Fruit fly (Drosophila melanogaster) whole organism, wandering third instar larva: ENCODE measurements around the gene nom.

Source experiments
- CG32264 ChIP-seq: fragments of 200-800 bp; sonication (Bioruptor generic); optimal IDR thresholded peaks from 2 replicates; lab custom pipeline; 2016; ENCODE audit warnings: missing biosample characterization, missing genetic modification characterization
- Hnf4 ChIP-seq: fragments of 200-800 bp; sonication (Bioruptor generic); optimal IDR thresholded peaks from 2 replicates; lab custom pipeline; 2016; ENCODE audit warnings: missing biosample characterization, mild to moderate bottlenecking, missing genetic modification characterization
- OdsH ChIP-seq: fragments of 200-800 bp; sonication (Bioruptor generic); optimal IDR thresholded peaks from 2 replicates; lab custom pipeline; 2016; ENCODE audit warnings: missing biosample characterization, mild to moderate bottlenecking, missing genetic modification characterization
- dmrt93B ChIP-seq: fragments of 200-800 bp; sonication (Bioruptor generic); optimal IDR thresholded peaks from 2 replicates; lab custom pipeline; 2018; ENCODE audit warnings: missing biosample characterization, mild to moderate bottlenecking, missing genetic modification characterization
- foxo ChIP-seq, 2 experiments: fragments of 200-800 bp; sonication (Bioruptor generic); optimal IDR thresholded peaks; 2 replicates in 1 of 2; 3 replicates in 1 of 2; lab custom pipeline; 2016 to 2017; ENCODE audit warnings: missing biosample characterization in 2 of 2, missing genetic modification characterization in 2 of 2
- h ChIP-seq: fragments of 200-800 bp; sonication (Bioruptor generic); optimal IDR thresholded peaks from 3 replicates; lab custom pipeline; 2016; ENCODE audit warnings: missing biosample characterization, mild to moderate bottlenecking, missing genetic modification characterization
- lola ChIP-seq: fragments of >200 bp; optimal IDR thresholded peaks from 2 replicates; lab custom pipeline; 2017; ENCODE audit warnings: missing biosample characterization, missing genetic modification characterization
- sv ChIP-seq: fragments of 200-800 bp; sonication (Bioruptor generic); optimal IDR thresholded peaks from 3 replicates; lab custom pipeline; 2016; ENCODE audit warnings: missing biosample characterization, missing genetic modification characterization

DNA sequence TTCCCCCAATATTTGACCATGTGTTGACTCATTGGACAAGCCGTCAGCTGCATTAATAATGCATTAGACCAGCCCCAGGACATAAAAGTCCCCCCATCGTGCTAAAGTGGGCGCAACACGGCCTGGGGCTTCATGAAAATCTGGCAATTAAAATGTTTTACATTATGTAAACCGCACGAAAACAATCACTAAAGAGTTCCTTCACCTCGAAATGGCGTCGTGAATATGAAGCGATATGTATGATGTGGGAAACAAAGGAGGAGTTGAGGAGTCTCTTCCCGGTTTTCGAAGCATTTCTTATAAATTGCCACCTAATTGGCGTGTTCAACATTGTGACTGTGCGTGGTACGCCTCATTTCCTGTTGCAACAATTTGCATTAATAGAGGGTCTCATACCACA lies 19.7 kb downstream of the nom start:
- TF ChIP-seq OdsH (GFP tag; lab: Kevin White, UChicago) (no peak), dmrt93B (GFP tag; lab: Kevin White, UChicago) (no peak), lola (no peak), h (GFP tag; lab: Kevin White, UChicago) (no peak), Hnf4 (GFP tag; lab: Kevin White, UChicago) (no peak), sv (GFP tag; lab: Kevin White, UChicago) (no peak), foxo (GFP tag; optimal IDR thresholded peaks at IDR 0.05; lab: Kevin White, UChicago) (no peak), CG32264 (GFP tag; lab: Kevin White, UChicago) (no peak)
